Fruit fly (Drosophila melanogaster) whole organism: ENCODE measurements around the gene Klp98A.

Experiments
- CG8478 ChIP-seq: fragments of >200 bp; optimal IDR thresholded peaks from 2 replicates; lab custom pipeline; 2018; ENCODE audit warnings: inconsistent platforms
- Dll ChIP-seq: fragments of >200 bp; optimal IDR thresholded peaks from 2 replicates; lab custom pipeline; 2017
- EcR ChIP-seq, 2 experiments: fragments of >200 bp; optimal IDR thresholded peaks; 2 replicates each; lab custom pipeline; 2017; ENCODE audit warnings: missing biosample characterization in 2 of 2, missing genetic modification characterization in 2 of 2, missing genetic modification reagents in 2 of 2
- pan ChIP-seq: fragments of >200 bp; optimal IDR thresholded peaks from 2 replicates; lab custom pipeline; 2017
- psq ChIP-seq: fragments of >200 bp; optimal IDR thresholded peaks from 2 replicates; lab custom pipeline; 2017
- usp ChIP-seq: fragments of >200 bp; optimal IDR thresholded peaks from 2 replicates; lab custom pipeline; 2017; ENCODE audit warnings: missing biosample characterization, missing genetic modification characterization, mixed read lengths

Gene Klp98A

DNA sequence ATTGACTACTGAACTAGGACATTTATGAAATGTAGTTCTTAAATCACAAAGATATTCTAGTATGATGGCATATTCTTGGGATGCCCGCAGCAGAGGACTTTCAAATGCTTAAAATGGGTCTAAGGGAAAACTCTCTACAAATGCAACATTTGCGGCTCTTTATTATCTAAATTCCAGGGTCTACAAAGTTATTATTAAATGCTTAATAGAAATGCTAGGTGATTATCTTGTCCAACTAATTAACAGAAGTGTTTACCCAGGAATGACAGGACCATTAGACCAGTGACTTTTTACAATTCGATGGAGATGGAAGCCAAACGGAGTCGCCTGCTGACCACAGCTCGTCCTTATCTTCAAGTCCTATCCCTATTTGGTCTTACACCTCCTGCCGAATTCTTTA is 14.8 kb downstream of the Klp98A start, which contains the start of gene Gr98c:
Gene Gr98c (plus strand): TSS at position 301 of the 400 bp plus-strand sequence.
- TF ChIP-seq Dll (no peak), EcR (GFP tag; optimal IDR thresholded peaks at IDR 0.05; lab: Kevin White, UChicago) (no peak), pan (lab: Kevin White, UChicago) (no peak), psq (lab: Kevin White, UChicago) (no peak), usp (no peak), CG8478 (lab: Kevin White, UChicago) (no peak)

dm6 chr3R:27542197-27542596 is 16.7 kb downstream of the Klp98A start, which contains the start of gene Gr98b:
Gr98b (plus strand) TSS chr3R:27542497.
- no peak for TF ChIP-seq psq (lab: Kevin White, UChicago)
- TF ChIP-seq usp: no peak
- no peak for TF ChIP-seq CG8478 (lab: Kevin White, UChicago)
- no peak for TF ChIP-seq pan (lab: Kevin White, UChicago)
- TF ChIP-seq EcR (GFP tag; optimal IDR thresholded peaks at IDR 0.05; lab: Kevin White, UChicago): no peak
- no peak for TF ChIP-seq Dll

- TF ChIP-seq psq (lab: Kevin White, UChicago): no peak
- TF ChIP-seq EcR (GFP tag; optimal IDR thresholded peaks at IDR 0.05; lab: Kevin White, UChicago): no peak
- no peak for TF ChIP-seq Dll
- TF ChIP-seq usp: no peak
- TF ChIP-seq pan (lab: Kevin White, UChicago): no peak
- no peak for TF ChIP-seq CG8478 (lab: Kevin White, UChicago)
These were observed 25.7 kb downstream of the Klp98A start for dm6 chr3R:27533225-27533624.

DNA sequence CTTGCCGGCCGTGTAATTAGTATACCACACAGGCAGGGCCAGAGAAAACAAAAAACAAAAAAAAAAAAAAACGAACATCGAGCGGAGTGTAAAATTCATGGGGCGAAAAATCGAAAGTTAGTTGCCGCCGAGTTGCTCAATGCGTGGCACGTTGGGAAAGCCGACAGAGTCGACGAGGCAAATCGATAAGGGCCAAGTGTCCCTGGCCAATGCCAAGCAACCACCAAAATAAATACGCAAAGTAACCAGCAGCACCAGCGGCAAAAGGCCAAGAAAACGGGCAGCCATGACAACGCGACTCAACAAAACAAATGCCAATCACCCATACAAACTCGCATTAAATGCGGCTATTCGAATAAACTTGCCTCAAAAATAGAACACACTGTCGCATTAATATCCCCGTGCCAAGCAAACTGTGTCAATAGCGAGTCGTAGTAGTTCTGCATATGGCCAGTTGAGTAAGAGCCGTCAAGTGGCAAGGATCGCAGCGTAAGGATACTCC is 38.5 kb downstream of the Klp98A start, which contains the start of gene CG12885:
Gene CG12885 (plus strand): TSS at position 452 of the 502 bp plus-strand sequence.
- TF ChIP-seq Dll (no peak), usp (no peak), EcR (GFP tag; optimal IDR thresholded peaks at IDR 0.05; lab: Kevin White, UChicago) (no peak), CG8478 (lab: Kevin White, UChicago) (no peak), psq (lab: Kevin White, UChicago) (no peak), pan (lab: Kevin White, UChicago) (no peak)

- TF ChIP-seq CG8478 (lab: Kevin White, UChicago) (no peak), psq (lab: Kevin White, UChicago) (no peak), pan (lab: Kevin White, UChicago) (no peak), Dll (no peak), EcR (GFP tag; optimal IDR thresholded peaks at IDR 0.05; lab: Kevin White, UChicago) (no peak), usp (no peak)
These were observed 39.1 kb downstream of the Klp98A start for dm6 chr3R:27519879-27520278.

- TF ChIP-seq CG8478 (lab: Kevin White, UChicago) (no peak), Dll (no peak), psq (lab: Kevin White, UChicago) (no peak), pan (lab: Kevin White, UChicago) (no peak), EcR (GFP tag; optimal IDR thresholded peaks at IDR 0.05; lab: Kevin White, UChicago) (no peak), usp (no peak)
These were observed 41.8 kb downstream of the Klp98A start, which contains the start of gene CG13972 for dm6 chr3R:27517157-27517556. CG13972 (minus strand) TSS chr3R:27517257.

- TF ChIP-seq CG8478 (lab: Kevin White, UChicago) (no peak), EcR (GFP tag; optimal IDR thresholded peaks at IDR 0.05; lab: Kevin White, UChicago) (no peak), Dll (no peak), usp (no peak), pan (lab: Kevin White, UChicago) (no peak), psq (lab: Kevin White, UChicago) (no peak)
These were observed 56.1 kb downstream of the Klp98A start, which contains the start of gene CG5402 for dm6 chr3R:27502856-27503255. CG5402 (minus strand) TSS chr3R:27502956.

- TF ChIP-seq Dll (no peak), pan (lab: Kevin White, UChicago) (no peak), CG8478 (lab: Kevin White, UChicago) (no peak), usp (no peak), EcR (GFP tag; optimal IDR thresholded peaks at IDR 0.05; lab: Kevin White, UChicago) (no peak), psq (lab: Kevin White, UChicago) (no peak)
These were observed 57.0 kb downstream of the Klp98A start, which contains the start of gene CG43139 for dm6 chr3R:27501938-27502337. CG43139 (minus strand) TSS chr3R:27502025.
